Worm (Caenorhabditis elegans): Measurements from ENCODE around the gene K01A2.4.

K01A2.4 gene

ce11 chrII:307154-307553 is at the start of gene K01A2.4:
TSS of gene K01A2.4 (plus strand) at chrII:307454.
- TF ChIP-seq T22C8.4 (GFP tag; IDR thresholded peaks at IDR 0.05) (no peak), med-1 (GFP tag; optimal IDR thresholded peaks at IDR 0.05; ENCODE audit: insufficient read depth) (no peak), ztf-29 (GFP tag; IDR thresholded peaks at IDR 0.05) (no peak), klf-2 (GFP tag; conservative IDR thresholded peaks at IDR 0.05) (no peak)

- TF ChIP-seq ztf-29 (GFP tag; IDR thresholded peaks at IDR 0.05): no peak
- TF ChIP-seq klf-2 (GFP tag; conservative IDR thresholded peaks at IDR 0.05): no peak
- no peak for TF ChIP-seq cog-1 (tag; optimal IDR thresholded peaks at IDR 0.05)
- TF ChIP-seq T22C8.4 (GFP tag; IDR thresholded peaks at IDR 0.05): no peak
Observed at ce11 chrII:257519-257918, 49.7 kb upstream of the K01A2.4 start, which contains the start of gene cat-2. TSS of gene cat-2 (plus strand) at chrII:257819.

ce11 chrII:263563-263962 is 43.7 kb upstream of the K01A2.4 start, which contains the start of gene scc-2:
TSS of gene scc-2 (minus strand) at chrII:263663.
- TF ChIP-seq med-1 (GFP tag; optimal IDR thresholded peaks at IDR 0.05; ENCODE audit: insufficient read depth) (no peak), ztf-23 (GFP tag; IDR thresholded peaks at IDR 0.05) (no peak), klf-2 (GFP tag; conservative IDR thresholded peaks at IDR 0.05) (no peak), tab-1 (GFP tag; IDR thresholded peaks at IDR 0.05) (no peak), flt-1 (GFP tag; IDR thresholded peaks at IDR 0.05) (no peak), T22C8.4 (GFP tag; IDR thresholded peaks at IDR 0.05) (no peak), ztf-29 (GFP tag; IDR thresholded peaks at IDR 0.05) (no peak), ref-1 (GFP tag; conservative IDR thresholded peaks at IDR 0.05) (no peak), cog-1 (tag; optimal IDR thresholded peaks at IDR 0.05) (no peak)

ce11 chrII:264053-264452 is 43.2 kb upstream of the K01A2.4 start, which contains the start of gene B0432.14:
TSS of gene B0432.14 (plus strand) at chrII:264353.
- TF ChIP-seq ztf-29 (GFP tag; IDR thresholded peaks at IDR 0.05) (no peak), ztf-23 (GFP tag; IDR thresholded peaks at IDR 0.05) (no peak), tab-1 (GFP tag; IDR thresholded peaks at IDR 0.05) (no peak), cog-1 (tag; optimal IDR thresholded peaks at IDR 0.05) (no peak), klf-2 (GFP tag; conservative IDR thresholded peaks at IDR 0.05) (no peak), ref-1 (GFP tag; conservative IDR thresholded peaks at IDR 0.05) (no peak), T22C8.4 (GFP tag; IDR thresholded peaks at IDR 0.05) (no peak), flt-1 (GFP tag; IDR thresholded peaks at IDR 0.05) (no peak), med-1 (GFP tag; optimal IDR thresholded peaks at IDR 0.05; ENCODE audit: insufficient read depth) (no peak)

ce11 chrII:273872-274271 is 33.4 kb upstream of the K01A2.4 start, which contains the start of gene B0432.7:
TSS of gene B0432.7 (minus strand) at chrII:273972.
- TF ChIP-seq T22C8.4 (GFP tag; IDR thresholded peaks at IDR 0.05) (no peak), ztf-29 (GFP tag; IDR thresholded peaks at IDR 0.05) (no peak), med-1 (GFP tag; optimal IDR thresholded peaks at IDR 0.05; ENCODE audit: insufficient read depth) (no peak), cog-1 (tag; optimal IDR thresholded peaks at IDR 0.05) (no peak), ztf-23 (GFP tag; IDR thresholded peaks at IDR 0.05) (no peak), klf-2 (GFP tag; conservative IDR thresholded peaks at IDR 0.05) (no peak), tab-1 (GFP tag; IDR thresholded peaks at IDR 0.05) (no peak), ref-1 (GFP tag; conservative IDR thresholded peaks at IDR 0.05) (no peak), flt-1 (GFP tag; IDR thresholded peaks at IDR 0.05) (no peak)

- TF ChIP-seq cog-1 (tag; optimal IDR thresholded peaks at IDR 0.05): no peak
- no peak for TF ChIP-seq flt-1 (GFP tag; IDR thresholded peaks at IDR 0.05)
- no peak for TF ChIP-seq ztf-29 (GFP tag; IDR thresholded peaks at IDR 0.05)
- TF ChIP-seq ztf-23 (GFP tag; IDR thresholded peaks at IDR 0.05): no peak
- no peak for TF ChIP-seq med-1 (GFP tag; optimal IDR thresholded peaks at IDR 0.05; ENCODE audit: insufficient read depth)
- TF ChIP-seq ref-1 (GFP tag; conservative IDR thresholded peaks at IDR 0.05): no peak
- TF ChIP-seq tab-1 (GFP tag; IDR thresholded peaks at IDR 0.05): no peak
- TF ChIP-seq T22C8.4 (GFP tag; IDR thresholded peaks at IDR 0.05): no peak
- no peak for TF ChIP-seq klf-2 (GFP tag; conservative IDR thresholded peaks at IDR 0.05)
Observed at ce11 chrII:278636-279035, 28.6 kb upstream of the K01A2.4 start, which contains the start of gene B0432.8. TSS of gene B0432.8 (minus strand) at chrII:278736.

ce11 chrII:282483-282882 is 24.8 kb upstream of the K01A2.4 start, which contains the start of gene trul-1:
TSS of gene trul-1 (minus strand) at chrII:282583.
- TF ChIP-seq tab-1 (GFP tag; IDR thresholded peaks at IDR 0.05) (no peak), ztf-23 (GFP tag; IDR thresholded peaks at IDR 0.05) (no peak), ztf-29 (GFP tag; IDR thresholded peaks at IDR 0.05) (no peak), cog-1 (tag; optimal IDR thresholded peaks at IDR 0.05) (no peak)

ce11 chrII:283594-283993 is 23.7 kb upstream of the K01A2.4 start, which contains the start of gene B0432.9:
TSS of gene B0432.9 (minus strand) at chrII:283694.
- TF ChIP-seq ref-1 (GFP tag; conservative IDR thresholded peaks at IDR 0.05) (no peak), med-1 (GFP tag; optimal IDR thresholded peaks at IDR 0.05; ENCODE audit: insufficient read depth) (no peak), flt-1 (GFP tag; IDR thresholded peaks at IDR 0.05) (no peak), ztf-29 (GFP tag; IDR thresholded peaks at IDR 0.05) (no peak), klf-2 (GFP tag; conservative IDR thresholded peaks at IDR 0.05) (no peak), ztf-23 (GFP tag; IDR thresholded peaks at IDR 0.05) (no peak), tab-1 (GFP tag; IDR thresholded peaks at IDR 0.05) (no peak), T22C8.4 (GFP tag; IDR thresholded peaks at IDR 0.05) (no peak), cog-1 (tag; optimal IDR thresholded peaks at IDR 0.05) (no peak)

- peak; percentile 29 for TF ChIP-seq cog-1 (tag; optimal IDR thresholded peaks at IDR 0.05)
- TF ChIP-seq ref-1 (GFP tag; conservative IDR thresholded peaks at IDR 0.05): no peak
Observed at ce11 chrII:285627-286550, 21.4 kb upstream of the K01A2.4 start, which contains the start of gene B0432.10. TSS of gene B0432.10 (minus strand) at chrII:286275.

- TF ChIP-seq tab-1 (GFP tag; IDR thresholded peaks at IDR 0.05): no peak
- TF ChIP-seq T22C8.4 (GFP tag; IDR thresholded peaks at IDR 0.05): 0 out of 2 replicates have a peak, but pooled peaks have one; percentile 20
Observed at ce11 chrII:286551-286724, 20.8 kb upstream of the K01A2.4 start, which contains the start of gene misc-1. TSS of gene misc-1 (plus strand) at chrII:286625.
